Worm (Caenorhabditis elegans) whole organism, L4/young adult: Measurements from ENCODE around the gene srxa-9.

ENCODE experiments used
- W03F9.2 ChIP-seq: fragments of 150-350 bp; optimal IDR thresholded peaks from 2 replicates; lab custom pipeline; 2014; ENCODE audit warnings: missing biosample characterization, missing genetic modification characterization
- dao-5 ChIP-seq: sonication (generic microtip); optimal IDR thresholded peaks from 2 replicates; lab custom pipeline; 2016; ENCODE audit warnings: missing genotype, missing genetic modification characterization, moderate library complexity, missing compliant biosample characterization
- him-1 ChIP-seq: sonication (generic microtip); optimal IDR thresholded peaks from 2 replicates; lab custom pipeline; 2016; ENCODE audit warnings: missing genotype, missing genetic modification reagents, missing genetic modification characterization, missing compliant biosample characterization

srxa-9 gene

DNA sequence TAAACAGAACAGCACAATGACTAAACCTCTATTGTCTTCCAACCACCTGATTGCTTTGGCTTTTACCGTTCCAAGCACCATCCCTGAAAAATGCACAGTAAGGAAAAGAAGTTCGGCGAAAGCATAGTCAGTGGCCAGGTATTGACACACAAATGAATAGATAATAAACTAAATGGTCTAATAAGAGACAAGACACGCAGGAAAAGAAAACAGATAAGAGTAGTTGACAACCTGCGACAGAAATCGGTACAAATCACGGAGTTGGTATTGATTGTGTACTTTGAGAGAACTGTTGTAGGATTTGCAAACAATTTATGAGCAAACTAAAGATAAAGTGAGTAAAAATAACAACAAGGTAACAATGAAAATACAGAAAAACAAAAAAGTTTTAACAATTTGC lies 24.6 kb downstream of the srxa-9 start, which contains the start of gene Y7A5A.1:
TSS of gene Y7A5A.1 (minus strand) at position 83 of the 400 bp plus-strand sequence.
- TF ChIP-seq W03F9.2 (tag; lab: Kevin White, UChicago) = no peak
- TF ChIP-seq dao-5 (tag; lab: Kevin White, UChicago) = no peak
- TF ChIP-seq him-1 (tag; lab: Kevin White, UChicago) = no peak

DNA sequence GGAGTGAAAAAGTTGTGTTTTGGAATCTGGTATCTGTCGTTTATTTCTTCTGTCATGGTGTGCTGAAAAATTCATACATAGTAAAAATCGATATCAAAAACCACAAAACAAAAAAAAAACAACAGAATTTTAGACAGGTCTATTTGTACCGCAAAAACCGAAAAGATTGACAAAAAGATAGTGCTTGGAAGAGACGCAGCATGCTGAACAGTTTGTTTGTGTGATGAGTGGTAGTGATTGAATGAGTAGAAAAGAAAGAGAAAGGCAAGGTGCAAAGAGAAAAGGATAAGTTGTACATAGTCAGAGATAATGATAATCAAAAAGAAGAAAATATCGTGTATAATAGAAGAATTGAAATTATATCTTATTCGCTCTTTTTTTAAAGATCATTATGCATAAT lies 25.9 kb downstream of the srxa-9 start, which contains the start of gene Y7A5A.2:
TSS of gene Y7A5A.2 (minus strand) at position 62 of the 400 bp plus-strand sequence.
- no peak for TF ChIP-seq W03F9.2 (tag; lab: Kevin White, UChicago)
- TF ChIP-seq him-1 (tag; lab: Kevin White, UChicago) = no peak
- no peak for TF ChIP-seq dao-5 (tag; lab: Kevin White, UChicago)

DNA sequence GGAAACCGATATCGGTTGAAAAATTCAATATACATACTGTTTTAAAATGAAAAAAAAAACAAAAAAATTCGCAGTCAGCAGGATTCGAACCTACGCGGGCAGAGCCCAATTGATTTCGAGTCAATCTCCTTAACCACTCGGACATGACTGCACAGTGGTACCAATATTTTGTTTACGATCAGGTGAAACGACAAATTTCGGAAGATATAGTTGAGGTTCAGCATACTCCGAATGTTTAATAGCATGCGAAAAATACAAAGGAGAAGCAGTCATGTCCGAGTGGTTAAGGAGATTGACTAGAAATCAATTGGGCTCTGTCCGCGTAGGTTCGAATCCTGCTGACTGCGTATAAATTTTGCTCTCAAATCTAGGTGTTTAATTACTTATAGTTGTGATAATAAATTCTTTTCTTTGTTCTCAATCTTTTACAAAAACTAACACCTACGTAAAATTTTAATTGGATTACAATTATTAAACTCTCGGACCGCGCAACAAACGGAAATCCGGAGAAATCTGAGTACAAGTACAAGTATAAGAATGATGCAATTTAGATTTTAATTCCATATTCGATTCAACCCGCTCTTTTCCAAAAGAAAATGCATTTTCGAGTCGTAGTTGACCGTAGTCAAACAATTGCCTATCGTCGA lies 26.6 kb downstream of the srxa-9 start, which contains the start of gene Y7A5A.13:
TSS of gene Y7A5A.13 (plus strand) at position 597 of the 647 bp plus-strand sequence.
- no peak for TF ChIP-seq him-1 (tag; lab: Kevin White, UChicago)
- TF ChIP-seq dao-5 (tag; lab: Kevin White, UChicago) = no peak
- no peak for TF ChIP-seq W03F9.2 (tag; lab: Kevin White, UChicago)

DNA sequence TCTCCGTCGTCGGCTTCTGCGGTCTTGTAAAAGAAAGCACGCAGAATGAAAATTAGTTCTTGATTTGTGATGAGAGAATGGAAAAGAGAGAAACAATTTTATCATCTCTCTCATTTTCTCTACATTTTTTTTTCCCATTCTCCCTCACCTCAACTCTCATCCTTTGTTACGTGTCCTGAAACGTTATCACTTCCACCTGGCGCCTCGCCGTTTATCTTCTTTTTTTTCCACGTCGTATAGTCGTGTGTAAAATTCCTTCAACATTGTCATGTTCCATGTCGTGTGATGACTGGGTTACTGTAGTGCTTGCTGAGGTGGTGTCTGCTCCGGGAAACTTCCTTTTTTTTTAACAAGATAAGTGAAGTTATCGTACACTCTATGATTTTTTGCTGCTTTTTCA lies 32.7 kb downstream of the srxa-9 start:
- TF ChIP-seq dao-5 (tag; lab: Kevin White, UChicago) = no peak
- TF ChIP-seq him-1 (tag; lab: Kevin White, UChicago) = no peak
- no peak for TF ChIP-seq W03F9.2 (tag; lab: Kevin White, UChicago)

DNA sequence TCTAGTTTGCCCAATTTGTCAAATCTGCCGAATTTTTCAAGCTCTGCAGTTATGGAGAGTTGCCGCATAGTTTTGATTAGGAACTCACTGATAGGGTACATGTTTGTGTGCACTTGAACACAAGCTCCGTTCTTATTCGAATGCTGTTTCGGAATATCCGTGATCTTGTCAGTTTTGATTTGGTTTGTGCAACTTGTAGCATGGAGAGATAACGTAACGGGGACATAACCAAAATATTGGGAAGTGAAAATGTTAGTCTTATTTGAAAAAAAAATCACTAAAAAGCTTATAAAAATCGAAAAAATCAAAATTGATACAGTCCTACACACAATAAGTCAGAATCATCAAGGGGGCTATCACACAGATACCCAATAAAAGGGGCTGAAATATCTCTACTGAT lies 35.2 kb downstream of the srxa-9 start, which contains the start of gene Y7A5A.24:
TSS of gene Y7A5A.24 (minus strand) at position 101 of the 400 bp plus-strand sequence.
- TF ChIP-seq him-1 (tag; lab: Kevin White, UChicago) (no peak), W03F9.2 (tag; lab: Kevin White, UChicago) (no peak), dao-5 (tag; lab: Kevin White, UChicago) (no peak)

DNA sequence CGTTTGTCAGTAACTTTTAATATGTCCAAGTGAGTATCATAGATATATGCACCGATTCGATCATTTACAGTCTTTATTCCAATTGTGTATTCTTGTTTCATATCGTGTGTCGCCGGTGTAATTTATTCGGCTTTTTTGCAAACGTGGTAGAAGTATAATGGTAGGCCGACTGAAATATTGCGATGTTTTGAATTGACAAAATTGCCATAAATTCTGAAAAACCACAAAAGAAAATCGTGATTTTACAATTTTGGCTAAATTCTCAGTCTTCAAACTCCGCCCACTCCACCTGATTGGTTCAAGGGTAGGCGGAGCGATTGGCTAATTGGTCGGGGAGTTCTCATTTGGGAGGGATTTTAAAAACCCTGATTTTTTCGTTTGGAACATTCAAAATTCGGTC lies 37.8 kb downstream of the srxa-9 start, which contains the start of gene Y7A5A.3:
TSS of gene Y7A5A.3 (minus strand) at position 101 of the 400 bp plus-strand sequence.
- TF ChIP-seq dao-5 (tag; lab: Kevin White, UChicago) = no peak
- TF ChIP-seq W03F9.2 (tag; lab: Kevin White, UChicago) = no peak
- TF ChIP-seq him-1 (tag; lab: Kevin White, UChicago) = no peak

DNA sequence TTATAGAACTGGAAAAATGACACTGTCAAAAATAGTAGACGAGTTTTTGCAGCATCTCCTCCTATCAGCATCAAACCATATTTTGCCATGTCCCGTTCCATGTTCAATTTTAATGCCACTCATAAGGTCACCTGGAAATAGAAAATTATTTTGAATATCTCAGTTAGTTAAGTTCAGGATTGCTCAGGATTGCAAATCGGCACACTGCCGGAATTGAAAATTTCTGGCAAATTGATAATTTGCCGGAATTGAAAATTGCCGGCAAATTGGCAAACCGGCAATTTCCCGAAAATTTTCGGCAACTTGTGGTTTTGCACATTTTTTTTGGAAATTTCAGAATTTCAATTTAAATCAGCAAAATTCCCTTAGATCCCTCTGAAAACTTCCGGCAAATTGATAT lies 39.9 kb downstream of the srxa-9 start, which contains the start of gene Y7A5A.5:
TSS of gene Y7A5A.5 (minus strand) at position 101 of the 400 bp plus-strand sequence.
- TF ChIP-seq dao-5 (tag; lab: Kevin White, UChicago) (no peak), him-1 (tag; lab: Kevin White, UChicago) (no peak), W03F9.2 (tag; lab: Kevin White, UChicago) (no peak)

DNA sequence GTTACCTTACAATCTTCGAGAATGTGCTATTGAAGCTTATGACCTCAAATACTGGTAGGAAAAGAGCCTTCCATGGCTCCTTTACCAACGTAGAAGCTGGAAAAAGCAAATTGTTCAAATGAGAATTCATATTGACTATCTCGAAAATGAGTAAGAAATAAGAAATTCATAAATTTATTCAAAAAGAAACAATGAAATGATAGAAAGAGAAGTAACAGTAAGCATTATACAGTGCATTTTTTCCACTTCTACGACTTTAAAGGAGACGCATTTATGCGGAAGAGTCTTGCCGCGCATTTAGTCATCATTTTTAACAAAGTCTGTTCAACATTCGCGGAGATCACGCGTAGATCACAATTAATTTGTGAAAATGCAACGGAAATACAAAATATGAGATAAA lies 48.2 kb downstream of the srxa-9 start, which contains the start of gene Y7A5A.10:
TSS of gene Y7A5A.10 (minus strand) at position 101 of the 400 bp plus-strand sequence.
- TF ChIP-seq W03F9.2 (tag; lab: Kevin White, UChicago) = no peak
- no peak for TF ChIP-seq him-1 (tag; lab: Kevin White, UChicago)
- TF ChIP-seq dao-5 (tag; lab: Kevin White, UChicago) = no peak

DNA sequence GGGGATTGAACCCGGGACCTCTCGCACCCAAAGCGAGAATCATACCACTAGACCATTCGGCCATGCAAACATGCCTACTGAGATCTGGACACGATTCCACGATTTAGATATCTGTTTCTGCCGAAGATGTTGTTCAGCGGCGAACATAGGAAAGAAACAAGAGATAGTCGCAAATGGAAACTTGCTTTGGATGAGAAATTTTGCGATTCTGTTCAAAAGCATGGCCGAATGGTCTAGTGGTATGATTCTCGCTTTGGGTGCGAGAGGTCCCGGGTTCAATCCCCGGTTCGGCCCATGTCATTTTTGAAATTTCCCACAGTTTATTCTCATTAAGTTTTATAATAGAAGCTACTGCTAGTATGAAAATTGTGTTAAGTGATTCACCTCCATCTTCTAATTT lies 49.8 kb downstream of the srxa-9 start:
- TF ChIP-seq W03F9.2 (tag; lab: Kevin White, UChicago) = no peak
- no peak for TF ChIP-seq dao-5 (tag; lab: Kevin White, UChicago)
- TF ChIP-seq him-1 (tag; lab: Kevin White, UChicago) = no peak

DNA sequence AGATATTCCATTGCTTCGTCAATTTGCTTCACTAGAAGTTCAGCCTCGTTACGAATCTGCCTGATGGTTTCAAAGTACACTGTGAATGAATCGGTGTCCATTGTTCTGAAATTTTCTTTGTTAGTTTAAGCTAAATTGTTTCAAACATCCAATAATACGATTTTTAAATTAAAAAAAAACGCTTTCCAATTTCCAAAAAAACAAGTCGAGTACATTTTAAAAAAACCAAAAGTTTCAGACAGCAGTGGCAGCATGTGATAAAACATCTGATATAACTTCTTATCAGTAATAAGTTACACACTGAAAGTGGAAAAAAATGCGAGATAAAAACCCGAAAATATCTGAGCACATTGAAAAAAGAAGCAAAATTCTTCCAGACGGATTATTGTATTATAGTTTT lies 52.8 kb downstream of the srxa-9 start, which contains the start of gene Y7A5A.6:
TSS of gene Y7A5A.6 (minus strand) at position 101 of the 400 bp plus-strand sequence.
- no peak for TF ChIP-seq W03F9.2 (tag; lab: Kevin White, UChicago)
- no peak for TF ChIP-seq dao-5 (tag; lab: Kevin White, UChicago)
- no peak for TF ChIP-seq him-1 (tag; lab: Kevin White, UChicago)
